Fruit fly (Drosophila melanogaster) whole organism, pupa: ENCODE results near the gene Ttc30.
A peak's percentile ranks its signal among the peaks of the same experiment; 100 is the strongest.

Experiments used
- CG10348 ChIP-seq: fragments of 200-800 bp; sonication (Bioruptor generic); IDR thresholded peaks from 2 replicates; pipeline ENCODE4 v1.3.6; 2022; ENCODE audit warnings: missing biosample characterization, missing genetic modification characterization
- CG12605 ChIP-seq: fragments of 200-800 bp; sonication (Bioruptor generic); IDR thresholded peaks from 2 replicates; pipeline ENCODE4 v1.3.6; 2022; ENCODE audit warnings: missing biosample characterization, missing genetic modification characterization
- CG13204 ChIP-seq: fragments of 200-800 bp; sonication (Bioruptor generic); optimal IDR thresholded peaks from 2 replicates; lab custom pipeline; 2018; ENCODE audit warnings: missing biosample characterization, mild to moderate bottlenecking, missing genetic modification characterization, moderate library complexity
- CG14655 ChIP-seq: fragments of 200-800 bp; sonication (Bioruptor generic); optimal IDR thresholded peaks from 3 replicates; lab custom pipeline; 2017; ENCODE audit warnings: mild to moderate bottlenecking, missing biosample characterization, missing genetic modification reagents, missing genetic modification characterization
- CG15710 ChIP-seq: fragments of 200-800 bp; sonication (Bioruptor generic); optimal IDR thresholded peaks from 2 replicates; lab custom pipeline; 2018; ENCODE audit warnings: missing biosample characterization, mild to moderate bottlenecking, missing genetic modification characterization, moderate library complexity
- CG17806 ChIP-seq: fragments of 200-800 bp; sonication (Bioruptor generic); optimal IDR thresholded peaks from 2 replicates; lab custom pipeline; 2018; ENCODE audit warnings: missing biosample characterization, mild to moderate bottlenecking, missing genetic modification characterization, moderate library complexity
- CG32121 ChIP-seq: fragments of 200-800 bp; sonication (Bioruptor generic); IDR thresholded peaks from 2 replicates; pipeline ENCODE4 v1.3.6; 2022; ENCODE audit warnings: missing biosample characterization, missing genetic modification characterization
- CG34367 ChIP-seq: fragments of 200-800 bp; sonication (Bioruptor generic); optimal IDR thresholded peaks from 2 replicates; lab custom pipeline; 2018; ENCODE audit warnings: missing biosample characterization, mild to moderate bottlenecking, missing genetic modification characterization
- CG4496 ChIP-seq: fragments of 200-800 bp; sonication (Bioruptor generic); IDR thresholded peaks from 3 replicates; pipeline ENCODE4 v1.3.6; 2022; ENCODE audit warnings: missing biosample characterization, missing genetic modification characterization
- CG8159 ChIP-seq: fragments of 200-800 bp; sonication (Bioruptor generic); optimal IDR thresholded peaks from 3 replicates; lab custom pipeline; 2018; ENCODE audit warnings: missing biosample characterization, mild to moderate bottlenecking, missing genetic modification characterization, moderate library complexity
- CG8301 ChIP-seq: fragments of 200-800 bp; sonication (Bioruptor generic); optimal IDR thresholded peaks from 2 replicates; lab custom pipeline; 2018; ENCODE audit warnings: missing biosample characterization, mild to moderate bottlenecking, missing genetic modification characterization
- CG9948 ChIP-seq: fragments of 200-800 bp; sonication (Bioruptor generic); optimal IDR thresholded peaks from 2 replicates; lab custom pipeline; 2018; ENCODE audit warnings: missing biosample characterization, mild to moderate bottlenecking, missing genetic modification characterization, moderate library complexity
- D1 ChIP-seq: fragments of 200-800 bp; sonication (Bioruptor generic); optimal IDR thresholded peaks from 2 replicates; lab custom pipeline; 2018; ENCODE audit warnings: missing biosample characterization, mild to moderate bottlenecking, missing genetic modification characterization, moderate library complexity
- EcR ChIP-seq: fragments of 200-800 bp; sonication (Bioruptor generic); optimal IDR thresholded peaks from 3 replicates; lab custom pipeline; 2019; ENCODE audit warnings: missing biosample characterization, missing genetic modification characterization, mild to moderate bottlenecking, moderate library complexity, missing genetic modification reagents
- Ets98B ChIP-seq: fragments of 200-800 bp; sonication (Bioruptor generic); IDR thresholded peaks from 2 replicates; pipeline ENCODE4 v1.3.6; 2022; ENCODE audit warnings: missing biosample characterization, missing genetic modification characterization
- Pif1A ChIP-seq: fragments of 200-800 bp; sonication (Bioruptor generic); optimal IDR thresholded peaks from 3 replicates; lab custom pipeline; 2016; ENCODE audit warnings: missing biosample characterization, missing genetic modification characterization
- Pif1B ChIP-seq: fragments of 200-800 bp; sonication (Bioruptor generic); optimal IDR thresholded peaks from 3 replicates; lab custom pipeline; 2016; ENCODE audit warnings: missing biosample characterization, missing genetic modification characterization
- Snoo ChIP-seq: fragments of 200-800 bp; sonication (Bioruptor generic); optimal IDR thresholded peaks from 3 replicates; lab custom pipeline; 2017; ENCODE audit warnings: missing biosample characterization, mild to moderate bottlenecking, missing genetic modification characterization, inconsistent platforms
- fd96Ca ChIP-seq: fragments of 200-800 bp; sonication (Bioruptor generic); IDR thresholded peaks from 3 replicates; pipeline ENCODE4 v1.3.6; 2022; ENCODE audit warnings: missing biosample characterization, missing genetic modification characterization
- gl ChIP-seq: fragments of 200-800 bp; sonication (Bioruptor generic); optimal IDR thresholded peaks from 2 replicates; lab custom pipeline; 2018; ENCODE audit warnings: missing biosample characterization, mild to moderate bottlenecking, missing genetic modification characterization
- rn ChIP-seq: fragments of 200-800 bp; sonication (Bioruptor generic); IDR thresholded peaks from 2 replicates; pipeline ENCODE4 v1.3.6; 2022; ENCODE audit warnings: missing biosample characterization, missing genetic modification characterization

The Ttc30 gene

dm6 chr2L:13135929-13136328 is 29.3 kb downstream of the Ttc30 start:
- TF ChIP-seq CG17806 (tag; lab: Kevin White, UChicago) (no peak), Ets98B (GFP tag; lab: Robert Waterston, UW) (no peak), Snoo (no peak), D1 (tag; lab: Kevin White, UChicago) (no peak), CG34367 (tag; lab: Kevin White, UChicago) (no peak), CG8301 (tag; lab: Kevin White, UChicago) (no peak), CG12605 (no peak), CG4496 (GFP tag; lab: Robert Waterston, UW) (no peak), fd96Ca (GFP tag; lab: Robert Waterston, UW) (no peak), EcR (no peak), CG9948 (tag; lab: Kevin White, UChicago) (no peak)
- TF ChIP-seq, all 21 proteins: peak for 0

- TF ChIP-seq gl (tag; lab: Kevin White, UChicago) (no peak), D1 (tag; lab: Kevin White, UChicago) (no peak), EcR (no peak)
Observed at dm6 chr2L:13140891-13141290, 34.3 kb downstream of the Ttc30 start.

dm6 chr2L:13142803-13143202 is 36.2 kb downstream of the Ttc30 start, which contains the start of gene CG9928:
Gene CG9928 (minus strand): TSS chr2L:13142903.
- no peak for TF ChIP-seq CG8301 (tag; lab: Kevin White, UChicago)
- TF ChIP-seq CG9948 (tag; lab: Kevin White, UChicago), result no peak
- TF ChIP-seq CG32121, result no peak
- TF ChIP-seq CG4496 (GFP tag; lab: Robert Waterston, UW), result no peak
- TF ChIP-seq CG34367 (tag; lab: Kevin White, UChicago), result no peak
- no peak for TF ChIP-seq CG15710 (tag; lab: Kevin White, UChicago)
- no peak for TF ChIP-seq rn (GFP tag; lab: Robert Waterston, UW)

- TF ChIP-seq rn (GFP tag; lab: Robert Waterston, UW), result no peak
- no peak for TF ChIP-seq fd96Ca (GFP tag; lab: Robert Waterston, UW)
- no peak for TF ChIP-seq CG8159
- no peak for TF ChIP-seq Pif1B (GFP tag; lab: Kevin White, UChicago)
- TF ChIP-seq CG8301 (tag; lab: Kevin White, UChicago), result no peak
- TF ChIP-seq D1 (tag; lab: Kevin White, UChicago), result no peak
- TF ChIP-seq Pif1A, result no peak
- TF ChIP-seq CG17806 (tag; lab: Kevin White, UChicago), result no peak
- TF ChIP-seq CG32121, result no peak
- TF ChIP-seq CG10348 (GFP tag; lab: Robert Waterston, UW), result no peak
Observed at dm6 chr2L:13143522-13143921, 36.9 kb downstream of the Ttc30 start, which contains the start of gene CG16978. Gene CG16978 (minus strand): TSS chr2L:13143622.

dm6 chr2L:13145035-13145683 is 38.6 kb downstream of the Ttc30 start:
- no peak for TF ChIP-seq Snoo
- peak; percentile 18 for TF ChIP-seq CG8301 (tag; lab: Kevin White, UChicago)
- peak; percentile 66; the same call in 2 of the 3 replicates for TF ChIP-seq CG4496 (GFP tag; lab: Robert Waterston, UW)
- TF ChIP-seq CG12605, result no peak
- no peak for TF ChIP-seq gl (tag; lab: Kevin White, UChicago)
- 0 out of 3 replicates have a peak, but pooled peaks have one; percentile 23 for TF ChIP-seq fd96Ca (GFP tag; lab: Robert Waterston, UW)
- no peak for TF ChIP-seq CG10348 (GFP tag; lab: Robert Waterston, UW)
- TF ChIP-seq Ets98B (GFP tag; lab: Robert Waterston, UW), result 0 out of 2 replicates have a peak, but pooled peaks have one; percentile 34
- peak; percentile 73 for TF ChIP-seq CG32121
- peak; percentile 24 for TF ChIP-seq CG8159
- TF ChIP-seq D1 (tag; lab: Kevin White, UChicago), result no peak
- no peak for TF ChIP-seq Pif1A
- TF ChIP-seq CG17806 (tag; lab: Kevin White, UChicago), result peak; percentile 1
- TF ChIP-seq Pif1B (GFP tag; lab: Kevin White, UChicago), result peak; percentile 8
- no peak for TF ChIP-seq CG34367 (tag; lab: Kevin White, UChicago)
- TF ChIP-seq CG9948 (tag; lab: Kevin White, UChicago), result no peak
- no peak for TF ChIP-seq CG15710 (tag; lab: Kevin White, UChicago)
- peak; percentile 30 for TF ChIP-seq CG14655 (GFP tag; lab: Kevin White, UChicago)
- TF ChIP-seq CG13204 (GFP tag; lab: Kevin White, UChicago), result no peak
- TF ChIP-seq EcR, result no peak
- TF ChIP-seq rn (GFP tag; lab: Robert Waterston, UW), result peak; percentile 50; the same call in 1 of the 2 replicates

dm6 chr2L:13146254-13146653 is 39.6 kb downstream of the Ttc30 start:
- TF ChIP-seq CG10348 (GFP tag; lab: Robert Waterston, UW), result no peak
- no peak for TF ChIP-seq Pif1B (GFP tag; lab: Kevin White, UChicago)
- TF ChIP-seq EcR, result no peak
- no peak for TF ChIP-seq CG12605
- TF ChIP-seq gl (tag; lab: Kevin White, UChicago), result peak; percentile 24
- peak; percentile 68 for TF ChIP-seq CG34367 (tag; lab: Kevin White, UChicago)
- peak; percentile 37 for TF ChIP-seq CG8301 (tag; lab: Kevin White, UChicago)
- peak; percentile 86 for TF ChIP-seq CG9948 (tag; lab: Kevin White, UChicago)
- no peak for TF ChIP-seq CG4496 (GFP tag; lab: Robert Waterston, UW)
- TF ChIP-seq CG15710 (tag; lab: Kevin White, UChicago), result peak; percentile 83
- TF ChIP-seq CG14655 (GFP tag; lab: Kevin White, UChicago), result peak; percentile 75
- 0 out of 2 replicates have a peak, but pooled peaks have one; percentile 25 for TF ChIP-seq CG32121
- peak; percentile 43 for TF ChIP-seq Snoo
- TF ChIP-seq D1 (tag; lab: Kevin White, UChicago), result peak; percentile 56
- no peak for TF ChIP-seq Pif1A
- TF ChIP-seq CG8159, result peak; percentile 89
- TF ChIP-seq fd96Ca (GFP tag; lab: Robert Waterston, UW), result no peak
- TF ChIP-seq CG13204 (GFP tag; lab: Kevin White, UChicago), result peak; percentile 41
- no peak for TF ChIP-seq Ets98B (GFP tag; lab: Robert Waterston, UW)
- no peak for TF ChIP-seq rn (GFP tag; lab: Robert Waterston, UW)
- peak; percentile 81 for TF ChIP-seq CG17806 (tag; lab: Kevin White, UChicago)
